Worm (Caenorhabditis elegans) whole organism, L2 larva: ENCODE results near the gene Y39B6A.3.

ENCODE experiments used
- aly-2 ChIP-seq: fragments of 150-350 bp; optimal IDR thresholded peaks from 2 replicates; lab custom pipeline; 2014; ENCODE audit warnings: missing biosample characterization, missing genetic modification characterization
- mdl-1 ChIP-seq, 2 experiments: fragments of 150-350 bp in 1 of 2; sonication (generic microtip) in 1 of 2; optimal IDR thresholded peaks; 2 replicates each; lab custom pipeline; 2017; ENCODE audit warnings: missing biosample characterization in 2 of 2, missing genetic modification characterization in 2 of 2

- TF ChIP-seq mdl-1 (tag; optimal IDR thresholded peaks at IDR 0.05; lab: Kevin White, UChicago) (peak in 1 of 2 experiments; percentile 13), aly-2 (tag; lab: Kevin White, UChicago) (no peak)
Observed at ce11 chrV:19158664-19159063, 31.1 kb downstream of the Y39B6A.3 start, which contains the start of gene Y39B6A.5.
